Worm (Caenorhabditis elegans): Measurements from ENCODE around the gene T20B12.7.
A peak's percentile ranks its signal among the peaks of the same experiment; 100 is the strongest.

T20B12.7 gene

ce11 chrIII:7376143-7376802, 2.6 kb downstream of the T20B12.7 start (continued):
- TF ChIP-seq ccch-3 (GFP tag; optimal IDR thresholded peaks at IDR 0.05) (no peak), attf-6 (GFP tag; IDR thresholded peaks at IDR 0.05) (no peak), F39B2.1 (GFP tag; IDR thresholded peaks at IDR 0.05) (no peak), dpff-1 (tag; optimal IDR thresholded peaks at IDR 0.05) (no peak), ZK185.1 (tag; optimal IDR thresholded peaks at IDR 0.05; ENCODE audit: poor library complexity, severe bottlenecking) (peak; percentile 50), C06A6.2 (GFP tag; conservative IDR thresholded peaks at IDR 0.05) (peak; percentile 62; the same call in 1 of the 2 replicates), B0336.3 (GFP tag; IDR thresholded peaks at IDR 0.05) (peak; percentile 64; the same call in 1 of the 2 replicates), pbrm-1 (GFP tag; IDR thresholded peaks at IDR 0.05) (peak; percentile 22; the same call in 1 of the 2 replicates), attf-5 (GFP tag; optimal IDR thresholded peaks at IDR 0.05) (peak; percentile 69), ztf-6 (GFP tag; IDR thresholded peaks at IDR 0.05) (no peak), ztf-25 (GFP tag; IDR thresholded peaks at IDR 0.05) (no peak), D2030.7 (GFP tag; IDR thresholded peaks at IDR 0.05) (no peak), lin-40 (tag; optimal IDR thresholded peaks at IDR 0.05) (peak; percentile 79), madf-3 (GFP tag; IDR thresholded peaks at IDR 0.05) (no peak), repo-1 (tag; optimal IDR thresholded peaks at IDR 0.05) (peak; percentile 36), efl-1 (GFP tag; optimal IDR thresholded peaks at IDR 0.05) (no peak), hsf-1 (GFP tag; IDR thresholded peaks at IDR 0.05) (peak; percentile 59; the same call in 1 of the 2 replicates), nfyb-1 (GFP tag; IDR thresholded peaks at IDR 0.05) (peak; percentile 29; the same call in 1 of the 2 replicates), F33H1.4 (GFP tag; IDR thresholded peaks at IDR 0.05) (0 out of 2 replicates have a peak, but pooled peaks have one; percentile 14), fkh-3 (tag; optimal IDR thresholded peaks at IDR 0.05) (no peak), unc-130 (GFP tag; optimal IDR thresholded peaks at IDR 0.05) (no peak), unc-62 (GFP tag; optimal IDR thresholded peaks at IDR 0.05) (no peak), ets-4 (GFP tag; optimal IDR thresholded peaks at IDR 0.05) (peak; percentile 15), madf-6 (GFP tag; IDR thresholded peaks at IDR 0.05) (no peak), lsl-1 (GFP tag; optimal IDR thresholded peaks at IDR 0.05) (no peak), egl-18 (GFP tag; IDR thresholded peaks at IDR 0.05) (no peak), dox-1 (GFP tag; IDR thresholded peaks at IDR 0.05) (peak; percentile 56), nhr-120 (GFP tag; IDR thresholded peaks at IDR 0.05) (no peak), attf-3 (GFP tag; conservative IDR thresholded peaks at IDR 0.05) (no peak), ceh-79 (tag; optimal IDR thresholded peaks at IDR 0.05) (no peak), athp-1 (tag; optimal IDR thresholded peaks at IDR 0.05) (no peak), rpc-1 (optimal IDR thresholded peaks at IDR 0.05) (no peak), rpc-1 (tag; optimal IDR thresholded peaks at IDR 0.05) (no peak), T26A5.8 (tag; optimal IDR thresholded peaks at IDR 0.05) (no peak), ztf-28 (GFP tag; IDR thresholded peaks at IDR 0.05) (no peak), akir-1 (GFP tag; optimal IDR thresholded peaks at IDR 0.05) (no peak), B0035.1 (tag; optimal IDR thresholded peaks at IDR 0.05) (no peak), egrh-3 (GFP tag; IDR thresholded peaks at IDR 0.05) (no peak), mel-28 (tag; optimal IDR thresholded peaks at IDR 0.05; ENCODE audit: borderline replicate concordance) (no peak), sptf-2 (GFP tag; optimal IDR thresholded peaks at IDR 0.05) (no peak), ztf-26 (tag; optimal IDR thresholded peaks at IDR 0.05) (peak; percentile 86), ztf-3 (GFP tag; optimal IDR thresholded peaks at IDR 0.05) (no peak), lag-1 (GFP tag; IDR thresholded peaks at IDR 0.05) (no peak), lin-54 (GFP tag; optimal IDR thresholded peaks at IDR 0.05) (peak; percentile 11), ceh-100 (GFP tag; IDR thresholded peaks at IDR 0.05) (no peak), Y79H2A.3 (GFP tag; conservative IDR thresholded peaks at IDR 0.05) (no peak), pha-4 (tag; optimal IDR thresholded peaks at IDR 0.05) (no peak), F23B12.7 (tag; optimal IDR thresholded peaks at IDR 0.05; ENCODE audit: insufficient read depth) (peak; percentile 21), ceh-91 (GFP tag; IDR thresholded peaks at IDR 0.05) (no peak)
